Worm (Caenorhabditis elegans) whole organism, early embryonic: Measurements from ENCODE around the gene fbxb-35.

Source experiments
- B0310.2 ChIP-seq: sonication (generic microtip); optimal IDR thresholded peaks from 2 replicates; lab custom pipeline; 2016; ENCODE audit warnings: mild to moderate bottlenecking, missing genetic modification characterization, missing compliant biosample characterization
- F13C5.2 ChIP-seq: sonication (generic microtip); optimal IDR thresholded peaks from 2 replicates; lab custom pipeline; 2017; ENCODE audit warnings: mild to moderate bottlenecking, missing genetic modification characterization, inconsistent platforms, missing compliant biosample characterization
- aly-1 ChIP-seq: sonication (generic microtip); optimal IDR thresholded peaks from 2 replicates; lab custom pipeline; 2016; ENCODE audit warnings: missing genetic modification characterization, missing compliant biosample characterization
- ama-1 ChIP-seq: fragments of 150-350 bp; optimal IDR thresholded peaks from 2 replicates; lab custom pipeline; 2014
- ceh-13 ChIP-seq: fragments of 200-800 bp; sonication (Bioruptor generic); optimal IDR thresholded peaks from 2 replicates; lab custom pipeline; 2018; ENCODE audit warnings: mild to moderate bottlenecking, missing genetic modification characterization, missing compliant biosample characterization
- ceh-36 ChIP-seq: sonication (generic microtip); optimal IDR thresholded peaks from 2 replicates; lab custom pipeline; 2016; ENCODE audit warnings: missing genetic modification characterization, inconsistent platforms, missing compliant biosample characterization
- ets-7 ChIP-seq: sonication (generic microtip); optimal IDR thresholded peaks from 2 replicates; lab custom pipeline; 2016; ENCODE audit warnings: missing genotype, missing genetic modification characterization, missing compliant biosample characterization
- flt-1 ChIP-seq: fragments of 200-800 bp; sonication (Bioruptor generic); IDR thresholded peaks from 2 replicates; pipeline ENCODE4 v1.3.6; 2022; ENCODE audit warnings: missing genetic modification characterization, missing compliant biosample characterization
- hmbx-1 ChIP-seq: sonication (generic microtip); optimal IDR thresholded peaks from 2 replicates; lab custom pipeline; 2016; ENCODE audit warnings: mild to moderate bottlenecking, missing genetic modification characterization, missing compliant biosample characterization
- hmg-4 ChIP-seq: fragments of 200-800 bp; sonication (Bioruptor generic); optimal IDR thresholded peaks from 2 replicates; lab custom pipeline; 2018; ENCODE audit warnings: mild to moderate bottlenecking, missing genetic modification characterization, missing compliant biosample characterization
- hnd-1 ChIP-seq: sonication (generic microtip); optimal IDR thresholded peaks from 2 replicates; lab custom pipeline; 2016; ENCODE audit warnings: missing genetic modification characterization, missing compliant biosample characterization
- pes-1 ChIP-seq: fragments of 200-800 bp; sonication (Bioruptor generic); IDR thresholded peaks from 2 replicates; pipeline ENCODE4 v1.3.6; 2022; ENCODE audit warnings: missing genetic modification reagents, missing genetic modification characterization, missing compliant biosample characterization
- scrt-1 ChIP-seq: fragments of 200-800 bp; sonication (Bioruptor generic); IDR thresholded peaks from 2 replicates; pipeline ENCODE4 v1.3.6; 2022; ENCODE audit warnings: missing genetic modification characterization, missing compliant biosample characterization
- sea-1 ChIP-seq: fragments of 200-800 bp; sonication (Bioruptor generic); conservative IDR thresholded peaks from 2 replicates; pipeline ENCODE4 v1.3.6; 2022; ENCODE audit warnings: missing genetic modification characterization, missing compliant biosample characterization
- tbx-11 ChIP-seq: fragments of 200-800 bp; sonication (Bioruptor generic); IDR thresholded peaks from 2 replicates; pipeline ENCODE4 v1.3.6; 2022; ENCODE audit warnings: missing genetic modification characterization, missing compliant biosample characterization
- tbx-37 ChIP-seq: fragments of 200-800 bp; sonication (Bioruptor generic); conservative IDR thresholded peaks from 2 replicates; pipeline ENCODE4 v1.3.6; 2022; ENCODE audit warnings: missing genetic modification reagents, missing genetic modification characterization, missing compliant biosample characterization
- tra-4 ChIP-seq: sonication (generic microtip); optimal IDR thresholded peaks from 2 replicates; lab custom pipeline; 2017; ENCODE audit warnings: missing genetic modification characterization, missing compliant biosample characterization

Gene fbxb-35

DNA sequence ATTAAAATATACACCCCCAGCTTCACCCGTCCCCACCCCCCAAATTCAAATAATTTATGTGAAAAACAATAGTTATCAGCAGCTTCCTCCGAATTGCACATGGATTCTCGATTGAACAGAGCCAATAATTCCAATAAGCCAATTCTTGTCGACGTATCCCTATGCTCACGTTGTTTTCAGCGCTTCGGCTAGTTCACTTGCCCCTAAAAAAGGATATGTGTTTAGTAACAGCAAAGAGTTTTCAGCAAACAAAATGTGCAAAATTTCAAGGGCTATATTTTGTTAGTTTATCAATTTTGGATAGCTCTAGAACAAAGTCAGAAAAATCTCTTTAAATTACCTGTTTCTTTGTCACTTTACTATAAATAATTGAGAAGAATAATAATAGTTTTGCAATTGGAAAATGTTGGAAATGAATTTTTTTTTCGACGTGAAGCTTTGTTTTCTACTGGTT lies 32.3 kb downstream of the fbxb-35 start, which contains the start of the genes T16A1.5 and fbxc-49:
T16A1.5 (minus strand) TSS at position 101 of the 454 bp plus-strand sequence.
fbxc-49 (plus strand) TSS at position 404 of the 454 bp plus-strand sequence.
- TF ChIP-seq ceh-13 (GFP tag; lab: Kevin White, UChicago) (no peak), hnd-1 (tag; lab: Kevin White, UChicago) (no peak), tbx-37 (GFP tag; lab: Robert Waterston, UW) (no peak), sea-1 (GFP tag; lab: Robert Waterston, UW) (no peak), hmg-4 (no peak), F13C5.2 (tag; lab: Kevin White, UChicago) (no peak), ets-7 (tag; lab: Kevin White, UChicago) (no peak), ceh-36 (no peak), ama-1 (lab: Kevin White, UChicago) (no peak), tbx-11 (no peak)

DNA sequence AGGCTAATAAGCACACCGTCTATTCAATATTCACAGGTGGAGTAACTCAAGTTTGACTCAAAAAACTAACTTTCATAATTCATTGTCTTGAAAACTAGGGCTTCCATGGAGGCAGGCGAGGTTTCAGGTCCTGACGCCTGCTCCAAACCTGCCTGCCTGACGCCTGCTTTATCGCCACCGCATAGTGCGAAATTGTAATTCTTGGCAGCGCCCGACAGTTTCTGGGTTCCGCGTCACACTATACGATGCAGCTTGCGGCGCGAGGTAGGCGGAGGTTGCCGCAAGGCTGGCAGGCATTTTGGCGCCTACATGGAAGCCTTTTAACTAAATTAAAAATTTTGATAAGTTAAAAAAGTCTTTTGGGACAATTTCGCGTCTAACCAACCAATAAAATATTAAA lies 35.7 kb downstream of the fbxb-35 start:
- TF ChIP-seq flt-1 (GFP tag; lab: Robert Waterston, UW) (no peak), ama-1 (lab: Kevin White, UChicago) (no peak), F13C5.2 (tag; lab: Kevin White, UChicago) (no peak), ets-7 (tag; lab: Kevin White, UChicago) (no peak), sea-1 (GFP tag; lab: Robert Waterston, UW) (no peak), hnd-1 (tag; lab: Kevin White, UChicago) (no peak), ceh-36 (no peak), aly-1 (tag; lab: Kevin White, UChicago) (no peak), B0310.2 (tag; lab: Kevin White, UChicago) (no peak), ceh-13 (GFP tag; lab: Kevin White, UChicago) (no peak), hmg-4 (no peak), scrt-1 (GFP tag; lab: Robert Waterston, UW) (no peak), hmbx-1 (tag; lab: Kevin White, UChicago) (no peak), tbx-37 (GFP tag; lab: Robert Waterston, UW) (no peak), tra-4 (tag; lab: Kevin White, UChicago) (no peak)

- TF ChIP-seq hmbx-1 (tag; lab: Kevin White, UChicago) (no peak), ceh-13 (GFP tag; lab: Kevin White, UChicago) (no peak), sea-1 (GFP tag; lab: Robert Waterston, UW) (no peak), aly-1 (tag; lab: Kevin White, UChicago) (no peak), pes-1 (GFP tag; lab: Robert Waterston, UW) (no peak), tbx-37 (GFP tag; lab: Robert Waterston, UW) (no peak), B0310.2 (tag; lab: Kevin White, UChicago) (no peak), scrt-1 (GFP tag; lab: Robert Waterston, UW) (no peak), hnd-1 (tag; lab: Kevin White, UChicago) (no peak), tbx-11 (no peak), flt-1 (GFP tag; lab: Robert Waterston, UW) (no peak)
These were observed 39.1 kb downstream of the fbxb-35 start, which contains the start of gene trpl-5 for ce11 chrII:2090605-2091004. Gene trpl-5, minus strand, starts transcription at chrII:2090636.

- TF ChIP-seq ama-1 (lab: Kevin White, UChicago) (no peak), hmg-4 (peak; percentile 16), sea-1 (GFP tag; lab: Robert Waterston, UW) (no peak), scrt-1 (GFP tag; lab: Robert Waterston, UW) (no peak), ceh-36 (peak; percentile 1)
These were observed 40.5 kb downstream of the fbxb-35 start, which contains the start of gene T16A1.10 for ce11 chrII:2091972-2092371. Gene T16A1.10, minus strand, starts transcription at chrII:2092094.

DNA sequence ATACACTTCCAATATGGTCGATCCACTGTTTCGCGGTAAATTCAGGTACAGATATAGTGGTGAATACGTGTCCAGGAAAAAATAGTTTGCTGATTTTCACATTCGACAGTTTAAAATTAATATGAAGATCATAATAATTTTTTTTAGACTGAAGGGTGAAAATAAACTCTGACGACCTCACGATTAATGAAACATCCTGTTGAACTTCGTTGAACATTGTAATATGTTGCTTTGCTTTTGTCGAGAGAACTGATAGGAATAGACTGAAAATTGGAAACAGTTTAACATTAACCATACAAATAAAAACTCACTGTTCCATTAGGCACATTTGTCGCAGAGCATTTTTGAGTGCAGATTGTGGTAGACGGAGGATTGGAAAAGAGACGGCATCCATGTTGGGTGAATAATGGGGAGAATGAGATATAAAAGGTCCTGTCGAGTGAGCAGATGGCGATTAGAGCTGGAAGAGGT lies 42.0 kb downstream of the fbxb-35 start, which contains the start of gene fbxb-37:
fbxb-37 (minus strand) TSS at position 421 of the 471 bp plus-strand sequence.
- TF ChIP-seq ceh-36: no peak
- no peak for TF ChIP-seq ets-7 (tag; lab: Kevin White, UChicago)
- TF ChIP-seq ceh-13 (GFP tag; lab: Kevin White, UChicago): no peak

ce11 chrII:2094924-2095650 lies 43.6 kb downstream of the fbxb-35 start, which contains the start of gene T16A1.2:
Gene T16A1.2, plus strand, starts transcription at chrII:2095600.
- no peak for TF ChIP-seq F13C5.2 (tag; lab: Kevin White, UChicago)
- no peak for TF ChIP-seq scrt-1 (GFP tag; lab: Robert Waterston, UW)
- TF ChIP-seq pes-1 (GFP tag; lab: Robert Waterston, UW): no peak
- TF ChIP-seq hmg-4: no peak
- TF ChIP-seq B0310.2 (tag; lab: Kevin White, UChicago): no peak
- no peak for TF ChIP-seq ama-1 (lab: Kevin White, UChicago)
- TF ChIP-seq ceh-36: no peak
- no peak for TF ChIP-seq aly-1 (tag; lab: Kevin White, UChicago)
- no peak for TF ChIP-seq sea-1 (GFP tag; lab: Robert Waterston, UW)
- TF ChIP-seq ceh-13 (GFP tag; lab: Kevin White, UChicago): no peak

ce11 chrII:2099139-2099976 lies 47.9 kb downstream of the fbxb-35 start, which contains the start of gene math-42:
Gene math-42, plus strand, starts transcription at chrII:2099926.
- no peak for TF ChIP-seq sea-1 (GFP tag; lab: Robert Waterston, UW)
- no peak for TF ChIP-seq ceh-36
- TF ChIP-seq flt-1 (GFP tag; lab: Robert Waterston, UW): no peak
- TF ChIP-seq F13C5.2 (tag; lab: Kevin White, UChicago): no peak
- TF ChIP-seq scrt-1 (GFP tag; lab: Robert Waterston, UW): no peak
- TF ChIP-seq ets-7 (tag; lab: Kevin White, UChicago): no peak
- TF ChIP-seq aly-1 (tag; lab: Kevin White, UChicago): no peak
- no peak for TF ChIP-seq hnd-1 (tag; lab: Kevin White, UChicago)
